Worm (Caenorhabditis elegans): ENCODE results near the gene ZC250.2.
"Not testable (repeated sequence)": the region's sequence is repeated elsewhere in the genome, so short reads cannot be mapped to it uniquely, and the experiment has no call there.

The ZC250.2 gene

DNA sequence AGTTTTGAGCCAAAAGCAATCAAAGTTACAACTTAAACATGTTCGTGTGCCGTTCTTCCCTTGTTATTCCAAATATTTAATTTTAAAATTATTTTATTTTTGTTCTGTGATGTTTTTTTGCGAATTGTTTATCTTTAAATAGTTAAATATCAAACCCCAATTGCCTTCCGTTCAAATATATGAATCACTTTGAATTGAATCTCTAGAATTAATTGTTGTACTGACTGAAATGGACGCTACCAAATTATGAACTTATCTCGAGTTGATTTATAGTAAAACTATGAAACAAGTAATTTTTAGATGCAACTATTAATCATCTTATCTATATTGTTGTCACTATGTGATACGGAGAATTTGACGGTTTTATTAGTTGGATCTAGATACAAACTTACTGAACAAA is at the start of gene ZC250.2:
ZC250.2 (plus strand) TSS at position 301 of the 400 bp plus-strand sequence.
- TF ChIP-seq snpc-4 (tag; optimal IDR thresholded peaks at IDR 0.05) (no peak), nhr-2 (tag; optimal IDR thresholded peaks at IDR 0.05) (no peak), ces-1 (GFP tag; optimal IDR thresholded peaks at IDR 0.05) (no peak), mep-1 (tag; optimal IDR thresholded peaks at IDR 0.05) (no peak), ztf-11 (tag; optimal IDR thresholded peaks at IDR 0.05) (no peak), unc-120 (tag; optimal IDR thresholded peaks at IDR 0.05; ENCODE audit: poor library complexity, severe bottlenecking) (no peak), sem-2 (GFP tag; optimal IDR thresholded peaks at IDR 0.05) (no peak), mab-5 (tag; optimal IDR thresholded peaks at IDR 0.05) (no peak), nhr-237 (tag; optimal IDR thresholded peaks at IDR 0.05) (no peak), elt-3 (tag; optimal IDR thresholded peaks at IDR 0.05) (no peak)

DNA sequence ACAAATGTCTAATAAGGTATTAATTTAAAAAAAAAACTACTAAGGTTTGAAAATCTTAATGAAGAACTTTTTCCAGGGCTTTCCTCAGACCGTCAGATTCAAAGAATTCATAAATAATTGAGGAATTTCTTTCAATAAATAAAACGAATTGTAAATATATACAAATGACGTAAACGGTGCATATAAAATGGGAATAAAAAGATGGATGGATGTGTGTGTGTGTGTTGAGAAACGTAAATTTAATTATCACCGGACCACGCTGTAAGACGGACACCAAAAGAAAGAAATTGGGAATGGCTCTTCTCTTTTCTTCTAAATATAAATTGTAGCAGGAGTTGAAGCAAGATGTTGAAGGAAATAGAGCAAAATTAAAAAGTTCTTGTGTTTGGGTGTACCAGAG is 45.9 kb upstream of the ZC250.2 start:
- TF ChIP-seq unc-62 (GFP tag; optimal IDR thresholded peaks at IDR 0.05), result no peak
- TF ChIP-seq nhr-12 (tag; optimal IDR thresholded peaks at IDR 0.05), result no peak
- TF ChIP-seq ham-2 (GFP tag; optimal IDR thresholded peaks at IDR 0.05), result no peak
- peak; percentile 60 for TF ChIP-seq ces-1 (GFP tag; optimal IDR thresholded peaks at IDR 0.05)
- TF ChIP-seq sptf-1 (tag; optimal IDR thresholded peaks at IDR 0.05), result no peak

DNA sequence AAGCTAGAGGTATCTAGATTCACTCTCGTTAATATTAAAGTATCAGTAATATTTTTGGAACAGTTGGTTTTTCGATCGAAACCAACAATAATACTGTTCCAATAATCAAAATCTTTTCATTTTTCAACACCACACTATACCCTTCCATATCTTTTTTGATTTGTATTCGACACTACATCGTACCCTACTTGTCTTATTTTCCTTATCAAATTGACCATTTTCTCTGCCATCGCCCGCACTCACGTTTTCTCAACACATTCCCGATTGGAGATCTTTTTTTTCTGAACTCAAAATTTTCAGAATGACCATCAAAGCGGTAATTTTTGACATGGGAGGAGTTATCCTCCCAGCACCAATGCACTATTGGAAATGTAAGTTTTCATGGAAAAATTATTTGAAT is 44.6 kb upstream of the ZC250.2 start, which contains the start of gene acds-10:
acds-10 (plus strand) TSS at position 301 of the 400 bp plus-strand sequence.
- TF ChIP-seq ceh-83 (GFP tag; optimal IDR thresholded peaks at IDR 0.05) (no peak), nhr-237 (tag; optimal IDR thresholded peaks at IDR 0.05) (no peak), unc-62 (GFP tag; optimal IDR thresholded peaks at IDR 0.05) (no peak), flh-1 (GFP tag; optimal IDR thresholded peaks at IDR 0.05) (no peak), ceh-39 (tag; optimal IDR thresholded peaks at IDR 0.05) (no peak), M03D4.4 (tag; optimal IDR thresholded peaks at IDR 0.05) (no peak), pha-4 (tag; optimal IDR thresholded peaks at IDR 0.05) (no peak), snpc-4 (tag; optimal IDR thresholded peaks at IDR 0.05) (no peak)

DNA sequence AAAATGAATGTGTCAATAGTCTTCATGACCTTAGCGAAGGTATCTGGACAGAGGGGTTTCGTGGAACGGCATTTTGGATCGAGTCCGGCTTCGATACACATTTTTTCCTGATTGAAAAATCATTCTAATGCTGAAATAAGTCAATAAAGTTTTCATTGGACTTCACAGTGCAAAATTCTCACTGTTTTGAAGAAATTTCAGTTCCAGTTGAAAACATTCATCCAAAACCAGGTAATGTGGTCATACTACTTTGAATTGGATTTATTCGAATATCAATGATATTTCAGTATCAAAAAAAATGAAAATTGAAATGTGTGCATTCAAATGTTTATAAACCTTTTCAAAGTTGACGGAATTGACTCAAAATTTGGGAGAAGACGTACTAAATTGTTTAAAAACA is 38.7 kb upstream of the ZC250.2 start, which contains the start of gene pgph-1:
pgph-1 (minus strand) TSS at position 101 of the 400 bp plus-strand sequence.
- no peak for TF ChIP-seq elt-1 (tag; optimal IDR thresholded peaks at IDR 0.05; ENCODE audit: borderline replicate concordance, insufficient read depth)
- TF ChIP-seq ceh-83 (GFP tag; optimal IDR thresholded peaks at IDR 0.05), result no peak
- TF ChIP-seq unc-62 (GFP tag; optimal IDR thresholded peaks at IDR 0.05), result no peak

DNA sequence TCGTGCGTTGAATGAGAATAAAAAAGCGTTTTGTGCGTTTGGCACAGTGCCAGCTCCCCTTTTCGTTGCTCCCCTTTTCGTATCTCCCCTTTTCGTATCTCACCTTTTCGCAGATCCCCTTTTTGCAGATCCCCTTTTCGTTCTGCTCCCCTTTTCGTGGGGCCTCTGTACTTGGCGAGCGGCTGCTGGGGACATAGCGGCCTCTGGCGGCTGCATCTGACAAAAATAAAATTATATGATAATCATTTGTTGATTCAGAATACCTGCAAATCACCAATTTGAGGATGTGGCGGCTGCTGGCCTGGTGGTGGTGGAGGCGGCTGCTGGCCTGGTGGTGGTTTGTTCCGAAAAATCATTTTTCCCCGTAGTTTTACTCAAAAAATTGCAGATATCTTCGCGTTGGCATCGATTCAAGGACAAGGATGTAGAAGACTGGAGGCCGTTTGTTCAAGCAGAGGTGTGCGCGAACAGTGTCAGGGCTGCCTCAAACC is 36.9 kb upstream of the ZC250.2 start, which contains the start of gene K09H11.11:
K09H11.11 (minus strand) TSS at position 51 of the 491 bp plus-strand sequence.
- TF ChIP-seq tbx-8 (GFP tag; optimal IDR thresholded peaks at IDR 0.05); mep-1 (tag; optimal IDR thresholded peaks at IDR 0.05); lin-32 (GFP tag; optimal IDR thresholded peaks at IDR 0.05): not testable (repeated sequence)

DNA sequence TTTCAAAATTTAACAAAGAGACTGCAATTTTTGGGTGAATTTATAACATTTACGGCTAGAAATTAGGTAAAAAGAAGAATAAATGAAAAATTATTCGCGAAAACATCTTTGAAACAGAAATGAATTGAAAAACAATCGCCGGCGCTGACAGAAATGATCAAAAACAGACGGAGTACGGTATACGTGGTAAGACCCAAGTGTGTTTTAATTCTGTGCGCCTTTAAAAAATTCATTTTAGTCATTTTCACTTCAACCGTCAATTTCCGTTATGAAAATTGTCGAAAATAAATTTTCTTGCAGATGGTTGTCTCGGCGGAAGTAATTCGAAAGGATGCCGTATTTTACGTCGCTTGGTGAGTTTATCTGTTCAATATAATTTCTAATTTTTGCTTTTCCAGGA is 35.9 kb upstream of the ZC250.2 start, which contains the start of gene C53A3.3:
C53A3.3 (plus strand) TSS at position 301 of the 400 bp plus-strand sequence.
- TF ChIP-seq unc-62 (GFP tag; optimal IDR thresholded peaks at IDR 0.05) (no peak), bed-3 (GFP tag; optimal IDR thresholded peaks at IDR 0.05) (no peak), ceh-39 (tag; optimal IDR thresholded peaks at IDR 0.05) (no peak), nhr-2 (tag; optimal IDR thresholded peaks at IDR 0.05) (no peak), nhr-237 (tag; optimal IDR thresholded peaks at IDR 0.05) (no peak), drap-1 (GFP tag; optimal IDR thresholded peaks at IDR 0.05) (no peak)

DNA sequence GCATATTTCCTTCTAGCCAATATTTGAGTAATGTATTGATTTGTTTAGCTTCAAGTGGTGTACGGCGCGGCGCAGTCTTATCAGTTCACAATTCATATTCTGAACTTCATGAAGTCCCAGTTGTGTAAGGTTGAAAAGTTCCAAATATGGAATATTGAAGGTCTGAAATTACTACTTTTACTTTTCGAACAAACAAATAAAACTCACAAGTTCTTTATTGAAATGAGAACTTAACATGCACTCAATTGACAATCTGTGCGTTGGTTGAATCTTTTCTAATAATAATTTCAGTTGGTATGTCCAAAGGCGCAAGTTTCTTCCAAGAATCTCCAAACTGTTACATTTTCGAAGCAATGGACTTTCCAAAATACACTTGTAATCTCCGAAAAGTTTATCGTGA is 33.4 kb upstream of the ZC250.2 start, which contains the start of gene C53A3.4:
C53A3.4 (minus strand) TSS at position 101 of the 400 bp plus-strand sequence.
- TF ChIP-seq snpc-4 (tag; optimal IDR thresholded peaks at IDR 0.05), result no peak
- TF ChIP-seq pha-4 (tag; optimal IDR thresholded peaks at IDR 0.05), result no peak
- no peak for TF ChIP-seq sptf-1 (tag; optimal IDR thresholded peaks at IDR 0.05)
- TF ChIP-seq unc-62 (GFP tag; optimal IDR thresholded peaks at IDR 0.05), result no peak
- TF ChIP-seq nhr-2 (tag; optimal IDR thresholded peaks at IDR 0.05), result no peak
- no peak for TF ChIP-seq ces-1 (GFP tag; optimal IDR thresholded peaks at IDR 0.05)
- no peak for TF ChIP-seq tbx-8 (GFP tag; optimal IDR thresholded peaks at IDR 0.05)
- TF ChIP-seq nhr-76 (tag; optimal IDR thresholded peaks at IDR 0.05), result no peak
- TF ChIP-seq nhr-28 (tag; optimal IDR thresholded peaks at IDR 0.05), result no peak
- no peak for TF ChIP-seq cnd-1 (tag; optimal IDR thresholded peaks at IDR 0.05)
- no peak for TF ChIP-seq unc-39 (tag; optimal IDR thresholded peaks at IDR 0.05)
- no peak for TF ChIP-seq nhr-12 (tag; optimal IDR thresholded peaks at IDR 0.05)
- TF ChIP-seq hlh-1 (tag; optimal IDR thresholded peaks at IDR 0.05), result no peak
- TF ChIP-seq lsy-2 (tag; optimal IDR thresholded peaks at IDR 0.05), result no peak
- no peak for TF ChIP-seq elt-1 (tag; optimal IDR thresholded peaks at IDR 0.05; ENCODE audit: borderline replicate concordance, insufficient read depth)
- TF ChIP-seq mep-1 (tag; optimal IDR thresholded peaks at IDR 0.05), result no peak
- TF ChIP-seq blmp-1 (tag; optimal IDR thresholded peaks at IDR 0.05), result no peak
